Worm (Caenorhabditis elegans): Measurements from ENCODE around the gene F19G12.4.

The F19G12.4 gene

DNA sequence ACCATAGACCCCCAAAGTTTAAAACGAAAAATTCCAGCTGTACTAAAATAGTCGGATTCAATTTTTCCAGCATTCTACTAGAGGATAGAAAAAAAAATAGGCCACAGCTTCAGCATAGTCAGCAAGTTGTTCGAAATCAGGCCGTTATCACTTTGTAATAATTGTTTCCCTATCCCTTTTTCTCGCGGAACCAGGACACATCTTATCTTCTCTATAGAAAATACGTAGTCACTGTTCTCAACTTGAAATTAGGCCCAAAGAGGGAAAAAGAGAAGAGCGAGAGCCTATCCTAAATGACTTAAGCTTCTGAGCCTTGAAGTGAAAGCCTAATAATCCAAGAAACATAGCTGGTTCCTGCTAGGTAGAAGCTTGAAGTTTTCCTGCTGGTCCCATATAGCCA lies 28.6 kb downstream of the F19G12.4 start (continued):
- TF ChIP-seq nhr-76 (tag; optimal IDR thresholded peaks at IDR 0.05) (no peak), zag-1 (tag; optimal IDR thresholded peaks at IDR 0.05) (no peak), zip-2 (tag; optimal IDR thresholded peaks at IDR 0.05) (peak; percentile 19), F44E2.7 (GFP tag; IDR thresholded peaks at IDR 0.05) (no peak), ceh-20 (GFP tag; IDR thresholded peaks at IDR 0.05) (no peak), madf-9 (GFP tag; conservative IDR thresholded peaks at IDR 0.05) (no peak), mes-2 (tag; optimal IDR thresholded peaks at IDR 0.05; ENCODE audit: poor library complexity, severe bottlenecking) (no peak), nhr-111 (GFP tag; optimal IDR thresholded peaks at IDR 0.05) (no peak), tag-97 (GFP tag; IDR thresholded peaks at IDR 0.05) (no peak), cey-2 (tag; optimal IDR thresholded peaks at IDR 0.05; ENCODE audit: borderline replicate concordance, insufficient read depth) (no peak), mxl-2 (GFP tag; conservative IDR thresholded peaks at IDR 0.05) (no peak), nhr-48 (tag; optimal IDR thresholded peaks at IDR 0.05) (peak; percentile 10), tra-1 (GFP tag; IDR thresholded peaks at IDR 0.05) (no peak), zfp-3 (GFP tag; conservative IDR thresholded peaks at IDR 0.05) (no peak), fos-1 (tag; optimal IDR thresholded peaks at IDR 0.05) (no peak), dmd-9 (GFP tag; IDR thresholded peaks at IDR 0.05) (no peak), unc-39 (tag; optimal IDR thresholded peaks at IDR 0.05) (no peak)

- no peak for TF ChIP-seq ceh-82 (tag; optimal IDR thresholded peaks at IDR 0.05)
- TF ChIP-seq mdl-1 (tag; optimal IDR thresholded peaks at IDR 0.05): peak; percentile 95 to 97
- no peak for TF ChIP-seq cey-2 (tag; optimal IDR thresholded peaks at IDR 0.05; ENCODE audit: borderline replicate concordance, insufficient read depth)
- TF ChIP-seq unc-62 (GFP tag; optimal IDR thresholded peaks at IDR 0.05 in 1 of 2): peak in 1 of 2 experiments; percentile 99
- TF ChIP-seq unc-62 (tag; optimal IDR thresholded peaks at IDR 0.05): no peak
- TF ChIP-seq tra-1 (GFP tag; IDR thresholded peaks at IDR 0.05): peak; percentile 81
- TF ChIP-seq skn-1 (tag; optimal IDR thresholded peaks at IDR 0.05): peak; percentile 6
- peak; percentile 52 to 95 for TF ChIP-seq hif-1 (tag; optimal IDR thresholded peaks at IDR 0.05)
- TF ChIP-seq ZK546.5 (tag; optimal IDR thresholded peaks at IDR 0.05): peak in 1 of 2 experiments; percentile 59
- TF ChIP-seq hmg-1.1 (GFP tag; IDR thresholded peaks at IDR 0.05): peak; percentile 96
- peak; percentile 41 for TF ChIP-seq Y5F2A.4 (GFP tag; optimal IDR thresholded peaks at IDR 0.05)
- TF ChIP-seq nhr-11 (tag; optimal IDR thresholded peaks at IDR 0.05): peak; percentile 94
- TF ChIP-seq egl-43 (GFP tag; IDR thresholded peaks at IDR 0.05): peak; percentile 81
- no peak for TF ChIP-seq Y75B8A.6 (GFP tag; IDR thresholded peaks at IDR 0.05)
- no peak for TF ChIP-seq snpc-1.2 (GFP tag; IDR thresholded peaks at IDR 0.05)
- TF ChIP-seq nhr-41 (GFP tag; IDR thresholded peaks at IDR 0.05): peak; percentile 83
- TF ChIP-seq zip-2 (tag; optimal IDR thresholded peaks at IDR 0.05): no peak
- no peak for TF ChIP-seq F49E8.2 (tag; optimal IDR thresholded peaks at IDR 0.05; ENCODE audit: borderline replicate concordance)
- peak; percentile 91 for TF ChIP-seq set-16 (GFP tag; IDR thresholded peaks at IDR 0.05)
- peak; percentile 58 for TF ChIP-seq zag-1 (tag; optimal IDR thresholded peaks at IDR 0.05)
- peak; percentile 84 for TF ChIP-seq pha-4 (GFP tag; IDR thresholded peaks at IDR 0.05)
- peak; percentile 28 for TF ChIP-seq pha-4 (tag; optimal IDR thresholded peaks at IDR 0.05)
- TF ChIP-seq T26A8.4 (GFP tag; IDR thresholded peaks at IDR 0.05): peak; percentile 87
- no peak for TF ChIP-seq aly-2 (tag; optimal IDR thresholded peaks at IDR 0.05)
- TF ChIP-seq php-3 (GFP tag; IDR thresholded peaks at IDR 0.05): 0 out of 2 replicates have a peak, but pooled peaks have one; percentile 44
- TF ChIP-seq rbr-2 (tag; optimal IDR thresholded peaks at IDR 0.05): peak; percentile 95
- TF ChIP-seq Y48G9A.11 (GFP tag; IDR thresholded peaks at IDR 0.05): no peak
- TF ChIP-seq arid-1 (GFP tag; conservative IDR thresholded peaks at IDR 0.05): peak; percentile 89
- peak; percentile 95 for TF ChIP-seq ctbp-1 (GFP tag; IDR thresholded peaks at IDR 0.05)
- TF ChIP-seq F37D6.2 (tag; optimal IDR thresholded peaks at IDR 0.05): peak; percentile 85
- peak; percentile 91 for TF ChIP-seq dmd-6 (GFP tag; IDR thresholded peaks at IDR 0.05)
- peak; percentile 83 for TF ChIP-seq ztf-7 (tag; optimal IDR thresholded peaks at IDR 0.05)
- TF ChIP-seq lir-3 (tag; optimal IDR thresholded peaks at IDR 0.05): peak; percentile 45
- TF ChIP-seq lin-39 (tag; optimal IDR thresholded peaks at IDR 0.05): no peak
- TF ChIP-seq zfp-3 (GFP tag; conservative IDR thresholded peaks at IDR 0.05): peak; percentile 71; the same call in 1 of the 2 replicates
- peak; percentile 87 for TF ChIP-seq nhr-25 (tag; optimal IDR thresholded peaks at IDR 0.05; ENCODE audit: borderline replicate concordance, insufficient read depth)
- TF ChIP-seq aha-1 (tag): peak; percentile 100
These were observed 29.6 kb downstream of the F19G12.4 start, which contains the start of gene zfp-3 for ce11 chrX:1446593-1447141. TSS of gene zfp-3 (minus strand) at chrX:1446643.
